In the genomic region with DNA sequence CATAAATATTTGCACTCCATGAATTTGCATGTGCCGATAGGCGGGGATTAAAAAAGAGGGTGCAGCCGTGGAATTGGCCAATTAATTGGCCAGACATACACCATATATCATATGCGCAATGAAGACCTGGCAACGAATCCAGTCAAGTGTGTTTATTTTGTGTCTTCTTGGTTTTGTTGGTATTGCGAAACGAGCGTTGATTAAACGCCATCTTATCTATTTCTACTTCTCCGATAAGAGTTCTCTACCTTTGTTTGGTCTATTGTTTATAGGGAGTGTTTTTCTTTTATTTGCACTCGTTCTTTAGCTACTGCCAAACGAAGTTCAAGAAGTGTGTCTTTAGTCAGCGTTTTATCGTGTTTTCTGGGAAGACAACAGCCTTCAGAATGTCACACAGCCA, we compare ENCODE assay signal across 4 fruit fly cellular contexts.
TF ChIP-seq lines count a peak whose summit lies in the region.

No protein-coding gene starts in this region.

- no peak for TF ChIP-seq CTCF in whole organism, embryonic (GFP tag; optimal IDR thresholded peaks at IDR 0.05; lab: Kevin White, UChicago)

TF ChIP-seq in whole organism, adult, 20 proteins besides CTCF, POLR2A, EP300 and RAD21:
- TF ChIP-seq cic (GFP tag; optimal IDR thresholded peaks at IDR 0.05; lab: Kevin White, UChicago) = peak; percentile 60
- TF ChIP-seq kay (GFP tag; lab: Kevin White, UChicago; ENCODE audit: borderline replicate concordance) = no peak

TF ChIP-seq in whole organism, embryonic, 481 proteins besides CTCF, POLR2A, EP300 and RAD21:
- TF ChIP-seq mam (GFP tag; optimal IDR thresholded peaks at IDR 0.05; lab: Kevin White, UChicago) = no peak
- no peak for TF ChIP-seq Hr3 (GFP tag; optimal IDR thresholded peaks at IDR 0.05; lab: Kevin White, UChicago)
- TF ChIP-seq CG15073 (GFP tag; optimal IDR thresholded peaks at IDR 0.05; lab: Kevin White, UChicago) = no peak
- peak; percentile 27 for TF ChIP-seq sug (tag; optimal IDR thresholded peaks at IDR 0.05; lab: Kevin White, UChicago)
- TF ChIP-seq exex (tag; optimal IDR thresholded peaks at IDR 0.05; lab: Kevin White, UChicago) = peak; percentile 25
- TF ChIP-seq gcm2 (GFP tag; optimal IDR thresholded peaks at IDR 0.05; lab: Kevin White, UChicago) = no peak
- peak; percentile 9 for TF ChIP-seq lab (GFP tag; optimal IDR thresholded peaks at IDR 0.05; lab: Kevin White, UChicago)
- peak; percentile 19 for TF ChIP-seq mirr (GFP tag; optimal IDR thresholded peaks at IDR 0.05; lab: Kevin White, UChicago)
- TF ChIP-seq Aef1 (GFP tag; IDR thresholded peaks at IDR 0.05; lab: Robert Waterston, UW) = no peak

TF ChIP-seq in whole organism, prepupa, 60 proteins besides CTCF, POLR2A, EP300 and RAD21:
- peak; percentile 83 for TF ChIP-seq vri (GFP tag; optimal IDR thresholded peaks at IDR 0.05; lab: Kevin White, UChicago)
- no peak for TF ChIP-seq net (GFP tag; optimal IDR thresholded peaks at IDR 0.05; lab: Kevin White, UChicago)
- TF ChIP-seq Eip93F (GFP tag; optimal IDR thresholded peaks at IDR 0.05; lab: Kevin White, UChicago) = peak; percentile 6
- TF ChIP-seq fkh (GFP tag; optimal IDR thresholded peaks at IDR 0.05; lab: Kevin White, UChicago) = peak; percentile 55

TF ChIP-seq in whole organism, wandering third instar larva, 38 proteins besides CTCF, POLR2A, EP300 and RAD21:
- peak; percentile 22 for TF ChIP-seq br (GFP tag; optimal IDR thresholded peaks at IDR 0.05; lab: Kevin White, UChicago)
- no peak for TF ChIP-seq Abd-B (GFP tag; optimal IDR thresholded peaks at IDR 0.05; lab: Kevin White, UChicago)
- TF ChIP-seq Rel (GFP tag; optimal IDR thresholded peaks at IDR 0.05; lab: Kevin White, UChicago) = no peak
- peak; percentile 29 for TF ChIP-seq Rel (tag; optimal IDR thresholded peaks at IDR 0.05; lab: Kevin White, UChicago)
- TF ChIP-seq Vsx2 (GFP tag; optimal IDR thresholded peaks at IDR 0.05; lab: Kevin White, UChicago; ENCODE audit: partially characterized antibody) = peak; percentile 19
- peak; percentile 42 for TF ChIP-seq h (GFP tag; optimal IDR thresholded peaks at IDR 0.05; lab: Kevin White, UChicago)
